Worm (Caenorhabditis elegans): Measurements from ENCODE around the gene R09E10.5.

- no peak for TF ChIP-seq tra-4 (tag; optimal IDR thresholded peaks at IDR 0.05)
- TF ChIP-seq sea-1 (GFP tag; conservative IDR thresholded peaks at IDR 0.05), result no peak
- no peak for TF ChIP-seq ama-1 (optimal IDR thresholded peaks at IDR 0.05)
- no peak for TF ChIP-seq flt-1 (GFP tag; IDR thresholded peaks at IDR 0.05)
- TF ChIP-seq B0310.2 (tag; optimal IDR thresholded peaks at IDR 0.05), result no peak
- no peak for TF ChIP-seq tbx-11 (GFP tag; IDR thresholded peaks at IDR 0.05)
- TF ChIP-seq scrt-1 (GFP tag; IDR thresholded peaks at IDR 0.05), result no peak
- no peak for TF ChIP-seq pes-1 (GFP tag; IDR thresholded peaks at IDR 0.05)
- no peak for TF ChIP-seq ceh-36 (tag; optimal IDR thresholded peaks at IDR 0.05)
- TF ChIP-seq hnd-1 (tag; optimal IDR thresholded peaks at IDR 0.05), result no peak
- no peak for TF ChIP-seq aly-1 (tag; optimal IDR thresholded peaks at IDR 0.05)
- no peak for TF ChIP-seq hmg-4 (GFP tag; optimal IDR thresholded peaks at IDR 0.05)
Observed at ce11 chrIV:10294030-10294429, 8.1 kb downstream of the R09E10.5 start, which contains the start of gene R09E10.6.

Measured in whole organism, early embryonic.